Fruit fly (Drosophila melanogaster) whole organism, embryonic: ENCODE measurements around the gene Ufsp2.

Experiments used
- Adf1 ChIP-seq: fragments of 200-800 bp; sonication (Bioruptor generic); IDR thresholded peaks from 2 replicates; pipeline ENCODE4 v1.3.6; 2022; ENCODE audit warnings: missing biosample characterization, missing genetic modification characterization
- CG10366 ChIP-seq: fragments of 200-800 bp; sonication (Bioruptor generic); IDR thresholded peaks from 2 replicates; pipeline ENCODE4 v1.3.6; 2022; ENCODE audit warnings: missing biosample characterization, missing genetic modification characterization
- CG11398 ChIP-seq: fragments of 200-800 bp; sonication (Bioruptor generic); optimal IDR thresholded peaks from 2 replicates; lab custom pipeline; 2016; ENCODE audit warnings: missing biosample characterization, missing genetic modification characterization
- CG11723 ChIP-seq: fragments of 200-800 bp; sonication (Bioruptor generic); optimal IDR thresholded peaks from 2 replicates; lab custom pipeline; 2017; ENCODE audit warnings: missing biosample characterization, mild to moderate bottlenecking, missing genetic modification characterization
- CG12104 ChIP-seq: fragments of 200-800 bp; sonication (Bioruptor generic); optimal IDR thresholded peaks from 3 replicates; lab custom pipeline; 2016; ENCODE audit warnings: missing biosample characterization, missing genetic modification characterization
- CG12155 ChIP-seq: fragments of 200-800 bp; sonication (Bioruptor generic); optimal IDR thresholded peaks from 3 replicates; lab custom pipeline; 2016; ENCODE audit warnings: missing biosample characterization, missing genetic modification characterization
- CG12659 ChIP-seq: fragments of 200-800 bp; sonication (Bioruptor generic); optimal IDR thresholded peaks from 3 replicates; lab custom pipeline; 2017; ENCODE audit warnings: mild to moderate bottlenecking, missing biosample characterization, missing genetic modification reagents, missing genetic modification characterization
- CG13624 ChIP-seq: fragments of 200-800 bp; sonication (Bioruptor generic); optimal IDR thresholded peaks from 2 replicates; lab custom pipeline; 2016; ENCODE audit warnings: missing biosample characterization, missing genetic modification characterization
- CG14014 ChIP-seq: fragments of 200-800 bp; sonication (Bioruptor generic); IDR thresholded peaks from 2 replicates; pipeline ENCODE4 v1.3.6; 2022; ENCODE audit warnings: missing biosample characterization, missing genetic modification characterization
- CG16815 ChIP-seq: fragments of 200-800 bp; sonication (Bioruptor generic); optimal IDR thresholded peaks from 3 replicates; lab custom pipeline; 2017; ENCODE audit warnings: missing biosample characterization, mild to moderate bottlenecking, missing genetic modification characterization
- CG17385 ChIP-seq: fragments of 200-800 bp; sonication (Bioruptor generic); optimal IDR thresholded peaks from 3 replicates; lab custom pipeline; 2018; ENCODE audit warnings: missing biosample characterization, mild to moderate bottlenecking, missing genetic modification characterization
- CG17802 ChIP-seq: fragments of 200-800 bp; sonication (Bioruptor generic); optimal IDR thresholded peaks from 2 replicates; lab custom pipeline; 2018; ENCODE audit warnings: missing biosample characterization, mild to moderate bottlenecking, missing genetic modification characterization, moderate library complexity
- CG3163 ChIP-seq: fragments of 200-800 bp; sonication (Bioruptor generic); optimal IDR thresholded peaks from 3 replicates; lab custom pipeline; 2016; ENCODE audit warnings: missing biosample characterization, missing genetic modification characterization
- CG4282 ChIP-seq: fragments of 200-800 bp; sonication (Bioruptor generic); optimal IDR thresholded peaks from 2 replicates; lab custom pipeline; 2016; ENCODE audit warnings: missing biosample characterization, missing genetic modification characterization
- CG4424 ChIP-seq: fragments of 200-800 bp; sonication (Bioruptor generic); optimal IDR thresholded peaks from 3 replicates; lab custom pipeline; 2016; ENCODE audit warnings: missing biosample characterization, missing genetic modification characterization
- CG6175 ChIP-seq: fragments of 200-800 bp; sonication (Bioruptor generic); IDR thresholded peaks from 3 replicates; pipeline ENCODE4 v1.3.6; 2022; ENCODE audit warnings: missing biosample characterization, missing genetic modification characterization
- CG8388 ChIP-seq: fragments of 200-800 bp; sonication (Bioruptor generic); optimal IDR thresholded peaks from 2 replicates; lab custom pipeline; 2019; ENCODE audit warnings: missing biosample characterization, mild to moderate bottlenecking, missing genetic modification characterization, moderate library complexity
- Dip2 ChIP-seq: fragments of 200-800 bp; sonication (Bioruptor generic); IDR thresholded peaks from 2 replicates; pipeline ENCODE4 v1.3.6; 2022; ENCODE audit warnings: missing biosample characterization, missing genetic modification characterization
- Dip3 ChIP-seq: fragments of 200-800 bp; sonication (Bioruptor generic); optimal IDR thresholded peaks from 3 replicates; lab custom pipeline; 2016; ENCODE audit warnings: missing biosample characterization, missing genetic modification characterization
- Dp ChIP-seq: fragments of 200-800 bp; sonication (Bioruptor generic); optimal IDR thresholded peaks from 2 replicates; lab custom pipeline; 2018; ENCODE audit warnings: missing biosample characterization, mild to moderate bottlenecking, missing genetic modification characterization, moderate library complexity
- Fer3 ChIP-seq: fragments of 200-800 bp; sonication (Bioruptor generic); optimal IDR thresholded peaks from 2 replicates; lab custom pipeline; 2018; ENCODE audit warnings: missing biosample characterization, mild to moderate bottlenecking, missing genetic modification characterization, moderate library complexity
- H2.0 ChIP-seq: fragments of 200-800 bp; sonication (Bioruptor generic); IDR thresholded peaks from 2 replicates; pipeline ENCODE4 v1.3.6; 2022; ENCODE audit warnings: missing biosample characterization, missing genetic modification characterization
- HLH3B ChIP-seq: fragments of 200-800 bp; sonication (Bioruptor generic); IDR thresholded peaks from 2 replicates; pipeline ENCODE4 v1.3.6; 2022; ENCODE audit warnings: missing biosample characterization, missing genetic modification characterization
- HLH54F ChIP-seq: fragments of 200-800 bp; sonication (Bioruptor generic); optimal IDR thresholded peaks from 3 replicates; lab custom pipeline; 2016; ENCODE audit warnings: missing biosample characterization, missing genetic modification characterization
- Hmx ChIP-seq: fragments of 200-800 bp; sonication (Bioruptor generic); optimal IDR thresholded peaks from 2 replicates; lab custom pipeline; 2016; ENCODE audit warnings: missing biosample characterization, missing genetic modification characterization
- Jarid2 ChIP-seq: fragments of 200-800 bp; sonication (Bioruptor generic); optimal IDR thresholded peaks from 3 replicates; lab custom pipeline; 2017; ENCODE audit warnings: mild to moderate bottlenecking, missing biosample characterization, missing genetic modification reagents, missing genetic modification characterization
- Lim3 ChIP-seq: fragments of 200-800 bp; sonication (Bioruptor generic); IDR thresholded peaks from 2 replicates; pipeline ENCODE4 v1.3.6; 2022; ENCODE audit warnings: missing biosample characterization, missing genetic modification characterization
- Sin3A ChIP-seq: fragments of >200 bp; optimal IDR thresholded peaks from 2 replicates; lab custom pipeline; 2018
- abd-A ChIP-seq: fragments of 200-800 bp; sonication (Bioruptor generic); optimal IDR thresholded peaks from 3 replicates; lab custom pipeline; 2019; ENCODE audit warnings: missing biosample characterization, mild to moderate bottlenecking, missing genetic modification characterization, moderate library complexity
- ash1 ChIP-seq: fragments of 200-800 bp; sonication (Bioruptor generic); optimal IDR thresholded peaks from 2 replicates; lab custom pipeline; 2018; ENCODE audit warnings: missing biosample characterization, mild to moderate bottlenecking, missing genetic modification characterization
- corto ChIP-seq: fragments of 200-800 bp; sonication (Bioruptor generic); optimal IDR thresholded peaks from 2 replicates; lab custom pipeline; 2016; ENCODE audit warnings: missing biosample characterization, mild to moderate bottlenecking, missing genetic modification characterization, moderate library complexity
- crc ChIP-seq: fragments of 200-800 bp; sonication (Bioruptor generic); optimal IDR thresholded peaks from 2 replicates; lab custom pipeline; 2016; ENCODE audit warnings: missing biosample characterization, missing genetic modification characterization
- cwo ChIP-seq: fragments of 200-800 bp; sonication (Bioruptor generic); optimal IDR thresholded peaks from 3 replicates; lab custom pipeline; 2017; ENCODE audit warnings: missing biosample characterization, missing genetic modification characterization, mild to moderate bottlenecking, moderate library complexity, missing genetic modification reagents
- da ChIP-seq: fragments of 200-800 bp; sonication (Bioruptor generic); optimal IDR thresholded peaks from 2 replicates; lab custom pipeline; 2016; ENCODE audit warnings: missing biosample characterization, missing genetic modification characterization
- dm ChIP-seq: fragments of 200-800 bp; sonication (Bioruptor generic); optimal IDR thresholded peaks from 3 replicates; lab custom pipeline; 2016; ENCODE audit warnings: missing biosample characterization, missing genetic modification characterization
- esg ChIP-seq: fragments of 200-800 bp; sonication (Bioruptor generic); conservative IDR thresholded peaks from 2 replicates; pipeline ENCODE4 v1.3.6; 2022; ENCODE audit warnings: missing biosample characterization, missing genetic modification characterization
- eve ChIP-seq, 2 experiments: fragments of >200 bp; optimal IDR thresholded peaks; 2 replicates each; lab custom pipeline; 2017; ENCODE audit warnings: missing biosample characterization in 2 of 2, missing genetic modification characterization in 2 of 2
- fd3F ChIP-seq: fragments of 200-800 bp; sonication (Bioruptor generic); optimal IDR thresholded peaks from 2 replicates; lab custom pipeline; 2018; ENCODE audit warnings: missing biosample characterization, mild to moderate bottlenecking, missing genetic modification characterization, moderate library complexity
- gcm2 ChIP-seq: fragments of 200-800 bp; sonication (Bioruptor generic); optimal IDR thresholded peaks from 2 replicates; lab custom pipeline; 2016; ENCODE audit warnings: missing biosample characterization, missing genetic modification characterization
- ham ChIP-seq: fragments of 200-800 bp; sonication (Bioruptor generic); IDR thresholded peaks from 2 replicates; pipeline ENCODE4 v1.3.6; 2022; ENCODE audit warnings: missing biosample characterization, missing genetic modification characterization
- jigr1 ChIP-seq: fragments of 200-800 bp; sonication (Bioruptor generic); IDR thresholded peaks from 3 replicates; pipeline ENCODE4 v1.3.6; 2022; ENCODE audit warnings: missing biosample characterization, missing genetic modification characterization
- jing ChIP-seq: fragments of 200-800 bp; sonication (Bioruptor generic); optimal IDR thresholded peaks from 2 replicates; lab custom pipeline; 2018; ENCODE audit warnings: missing biosample characterization, mild to moderate bottlenecking, missing genetic modification characterization
- kah ChIP-seq: fragments of 200-800 bp; sonication (Bioruptor generic); optimal IDR thresholded peaks from 2 replicates; lab custom pipeline; 2018; ENCODE audit warnings: missing biosample characterization, mild to moderate bottlenecking, missing genetic modification characterization
- kay ChIP-seq: fragments of 200-800 bp; sonication (Bioruptor generic); optimal IDR thresholded peaks from 2 replicates; lab custom pipeline; 2016; ENCODE audit warnings: missing biosample characterization, missing genetic modification characterization
- schlank ChIP-seq: fragments of 200-800 bp; sonication (Bioruptor generic); optimal IDR thresholded peaks from 2 replicates; lab custom pipeline; 2018; ENCODE audit warnings: missing biosample characterization, mild to moderate bottlenecking, missing genetic modification characterization
- sd ChIP-seq: fragments of 200-800 bp; sonication (Bioruptor generic); optimal IDR thresholded peaks from 3 replicates; lab custom pipeline; 2018; ENCODE audit warnings: missing biosample characterization, mild to moderate bottlenecking, missing genetic modification characterization, moderate library complexity
- tna ChIP-seq: fragments of 200-800 bp; sonication (Bioruptor generic); IDR thresholded peaks from 2 replicates; pipeline ENCODE4 v1.3.6; 2022; ENCODE audit warnings: missing biosample characterization, missing genetic modification characterization; ENCODE audit not compliant: partially characterized antibody
- unc-4 ChIP-seq: fragments of 200-800 bp; sonication (Bioruptor generic); IDR thresholded peaks from 2 replicates; pipeline ENCODE4 v1.3.6; 2022; ENCODE audit warnings: missing biosample characterization, missing genetic modification characterization; ENCODE audit not compliant: partially characterized antibody
- unpg ChIP-seq: fragments of 200-800 bp; sonication (Bioruptor generic); optimal IDR thresholded peaks from 3 replicates; lab custom pipeline; 2018; ENCODE audit warnings: missing biosample characterization, mild to moderate bottlenecking, missing genetic modification characterization, moderate library complexity
- wdn ChIP-seq: fragments of 200-800 bp; sonication (Bioruptor generic); IDR thresholded peaks from 2 replicates; pipeline ENCODE4 v1.3.6; 2022; ENCODE audit warnings: missing biosample characterization, missing genetic modification characterization

Ufsp2 gene

DNA sequence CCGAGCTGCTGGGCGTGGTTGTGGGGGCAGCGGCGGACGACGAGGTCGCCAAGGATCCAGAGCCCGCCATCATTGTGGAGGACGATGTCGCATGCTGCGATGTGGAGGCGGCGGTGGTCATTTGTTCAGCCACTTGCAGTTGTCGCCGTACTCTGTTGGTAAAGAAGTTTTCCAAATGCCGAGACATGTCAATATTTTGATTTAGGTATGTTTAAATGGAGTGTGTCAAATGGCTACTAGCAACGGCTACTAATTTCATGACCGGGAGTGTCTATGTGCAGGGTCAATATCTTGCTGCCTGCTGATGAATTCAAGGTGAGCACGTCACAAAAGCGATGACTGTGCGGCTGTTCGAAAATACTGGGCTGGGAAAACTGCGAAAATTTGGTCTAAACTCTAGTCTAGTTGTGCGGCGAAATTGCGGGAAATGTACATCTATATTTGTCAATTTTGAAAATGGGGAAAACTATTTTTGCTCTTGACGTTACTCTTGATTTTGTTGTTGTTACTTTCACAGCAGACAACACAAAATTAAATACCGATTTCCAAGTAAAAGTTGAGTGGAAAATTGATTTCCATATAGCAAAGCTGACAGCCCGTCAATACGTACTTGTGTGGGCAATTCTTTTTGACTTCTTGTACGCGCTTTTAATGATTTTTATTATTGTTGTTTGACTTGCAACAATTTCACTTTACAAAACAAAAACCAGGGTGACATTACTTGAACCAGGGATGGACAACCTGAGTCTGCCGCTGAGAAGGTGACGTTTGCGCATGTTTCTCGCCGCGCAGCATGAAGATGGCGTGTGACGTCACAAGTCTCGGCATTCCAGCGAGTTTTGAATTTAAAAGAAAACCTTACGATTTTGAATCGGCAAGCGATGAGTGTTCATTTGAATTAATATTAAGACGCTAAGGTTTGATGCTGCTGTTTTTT is 11.3 kb downstream of the Ufsp2 start, which contains the start of gene CG7656 (continued):
- TF ChIP-seq da, result peak; percentile 43
- TF ChIP-seq Lim3 (GFP tag; lab: Robert Waterston, UW), result no peak
- peak; percentile 60 for TF ChIP-seq CG10366
- peak; percentile 61 for TF ChIP-seq H2.0 (GFP tag; lab: Robert Waterston, UW)
- TF ChIP-seq HLH54F (GFP tag; lab: Kevin White, UChicago), result peak; percentile 82
- TF ChIP-seq CG16815 (GFP tag; lab: Kevin White, UChicago), result peak; percentile 47
- TF ChIP-seq wdn (GFP tag; lab: Robert Waterston, UW), result peak; percentile 65
- TF ChIP-seq ham (GFP tag; lab: Robert Waterston, UW), result no peak
- TF ChIP-seq CG13624 (GFP tag; lab: Kevin White, UChicago), result peak; percentile 74
- peak; percentile 23 for TF ChIP-seq Sin3A (lab: Kevin White, UChicago)
- TF ChIP-seq Dp (GFP tag; lab: Kevin White, UChicago), result peak; percentile 39
- TF ChIP-seq Hmx (GFP tag; lab: Kevin White, UChicago), result no peak
- peak; percentile 59 for TF ChIP-seq Dip3 (GFP tag; lab: Kevin White, UChicago)
- no peak for TF ChIP-seq CG12104 (GFP tag; lab: Kevin White, UChicago)
- TF ChIP-seq kay (GFP tag; lab: Kevin White, UChicago), result peak; percentile 74
- peak; percentile 5 for TF ChIP-seq CG11723 (GFP tag; lab: Kevin White, UChicago)
- TF ChIP-seq gcm2, result peak; percentile 45
- no peak for TF ChIP-seq abd-A (tag; lab: Kevin White, UChicago)
- TF ChIP-seq fd3F (GFP tag; lab: Kevin White, UChicago), result no peak
- TF ChIP-seq Dip2 (GFP tag; lab: Robert Waterston, UW), result no peak
- TF ChIP-seq CG12155 (GFP tag; lab: Kevin White, UChicago), result peak; percentile 84
- no peak for TF ChIP-seq jing (GFP tag; lab: Kevin White, UChicago)
- peak; percentile 47 for TF ChIP-seq schlank (tag; lab: Kevin White, UChicago)
- peak; percentile 52 for TF ChIP-seq unpg (GFP tag; lab: Kevin White, UChicago)
- peak; percentile 71 for TF ChIP-seq CG11398 (GFP tag; lab: Kevin White, UChicago)
- TF ChIP-seq esg (GFP tag; lab: Robert Waterston, UW), result no peak
- peak; percentile 54 for TF ChIP-seq CG17802 (tag; lab: Kevin White, UChicago)
- TF ChIP-seq sd (tag; lab: Kevin White, UChicago), result peak; percentile 99
- TF ChIP-seq corto (GFP tag; lab: Kevin White, UChicago), result no peak
- TF ChIP-seq ash1, result peak; percentile 44
- peak; percentile 68 for TF ChIP-seq CG4424 (GFP tag; lab: Kevin White, UChicago)
- peak; percentile 58 for TF ChIP-seq CG4282
- TF ChIP-seq HLH3B (GFP tag; lab: Robert Waterston, UW), result no peak
- peak; percentile 48 for TF ChIP-seq CG3163
- TF ChIP-seq CG12659 (GFP tag; lab: Kevin White, UChicago), result peak; percentile 2
- TF ChIP-seq dm (GFP tag; lab: Kevin White, UChicago), result peak; percentile 78
- TF ChIP-seq kah (GFP tag; lab: Kevin White, UChicago), result no peak
- TF ChIP-seq jigr1 (GFP tag; lab: Robert Waterston, UW), result no peak
- TF ChIP-seq cwo (GFP tag; lab: Kevin White, UChicago), result no peak
- no peak for TF ChIP-seq CG8388 (GFP tag; lab: Kevin White, UChicago)
- peak; percentile 65 for TF ChIP-seq crc (GFP tag; lab: Kevin White, UChicago)
- TF ChIP-seq CG14014 (GFP tag; lab: Robert Waterston, UW), result peak; percentile 66
- no peak for TF ChIP-seq Adf1 (GFP tag; lab: Robert Waterston, UW)
- TF ChIP-seq tna (GFP tag; lab: Robert Waterston, UW), result no peak
- TF ChIP-seq CG17385 (GFP tag; lab: Kevin White, UChicago), result peak; percentile 27
- no peak for TF ChIP-seq Jarid2 (GFP tag; lab: Kevin White, UChicago)
- no peak for TF ChIP-seq unc-4 (GFP tag; lab: Robert Waterston, UW)
- peak; percentile 37 for TF ChIP-seq Fer3 (tag; lab: Kevin White, UChicago)
- TF ChIP-seq eve (GFP tag; optimal IDR thresholded peaks at IDR 0.05; lab: Kevin White, UChicago), result no peak
- peak; percentile 78; the same call in 2 of the 3 replicates for TF ChIP-seq CG6175 (GFP tag; lab: Robert Waterston, UW)
